Worm (Caenorhabditis elegans) whole organism, L1 larva: Measurements from ENCODE around the gene Y67D8C.22.

ENCODE experiments used
- aha-1 ChIP-seq: fragments of 150-350 bp; optimal IDR thresholded peaks from 2 replicates; lab custom pipeline; 2014; ENCODE audit warnings: missing biosample characterization, missing genetic modification characterization
- lsy-2 ChIP-seq, 2 experiments: fragments of 150-350 bp; optimal IDR thresholded peaks; 2 replicates each; lab custom pipeline; 2014; ENCODE audit warnings: missing biosample characterization in 2 of 2, missing genetic modification characterization in 2 of 2
- mdl-1 ChIP-seq, 2 experiments: fragments of 150-350 bp; optimal IDR thresholded peaks; 2 replicates each; lab custom pipeline; 2014 to 2017; ENCODE audit warnings: missing biosample characterization in 2 of 2, missing genetic modification characterization in 2 of 2, inconsistent platforms in 1 of 2
- nhr-11 ChIP-seq: fragments of 150-350 bp; optimal IDR thresholded peaks from 2 replicates; lab custom pipeline; 2014; ENCODE audit warnings: missing biosample characterization, missing genetic modification characterization
- nhr-237 ChIP-seq: fragments of 150-350 bp; optimal IDR thresholded peaks from 2 replicates; lab custom pipeline; 2014; ENCODE audit warnings: missing biosample characterization, missing genetic modification characterization
- sox-4 ChIP-seq: sonication (generic microtip); optimal IDR thresholded peaks from 2 replicates; lab custom pipeline; 2016; ENCODE audit warnings: missing genetic modification characterization, missing compliant biosample characterization

DNA sequence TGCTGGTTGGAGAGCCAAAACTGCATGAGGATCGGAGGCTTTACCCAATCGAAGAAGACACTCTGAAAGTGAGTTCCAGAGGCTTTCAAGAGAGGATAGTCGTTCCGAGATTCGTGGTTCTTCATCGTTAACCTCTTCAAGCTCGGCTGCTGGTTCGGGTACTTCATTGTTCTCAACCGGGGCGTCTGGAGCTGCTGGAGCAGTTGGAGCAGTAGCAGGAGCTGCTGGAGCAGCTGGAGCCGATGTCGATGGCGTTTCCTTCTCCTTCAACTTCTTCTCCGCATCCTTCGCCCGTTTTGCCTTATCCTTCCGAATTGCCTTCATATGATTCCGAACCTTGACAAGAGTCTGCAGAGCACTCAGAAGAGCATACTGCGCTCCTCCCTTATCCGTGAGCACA lies 40.7 kb downstream of the Y67D8C.22 start:
- TF ChIP-seq nhr-11 (no peak), sox-4 (tag; lab: Kevin White, UChicago) (no peak), mdl-1 (tag; optimal IDR thresholded peaks at IDR 0.05; lab: Kevin White, UChicago) (no peak), aha-1 (tag; lab: Kevin White, UChicago) (no peak), nhr-237 (tag; lab: Kevin White, UChicago) (no peak), lsy-2 (tag; optimal IDR thresholded peaks at IDR 0.05; lab: Kevin White, UChicago) (no peak)
